Fruit fly (Drosophila melanogaster): ENCODE measurements around the gene CheB93b.

Gene CheB93b

dm6 chr3R:21376859-21377607 is 31.9 kb upstream of the CheB93b start (continued):
- TF ChIP-seq svp (GFP tag), result peak; percentile 67
- TF ChIP-seq CG16779 (tag; optimal IDR thresholded peaks at IDR 0.05), result peak; percentile 6
- peak; percentile 17 for TF ChIP-seq CG3919 (GFP tag; optimal IDR thresholded peaks at IDR 0.05)
- TF ChIP-seq CG8632 (GFP tag; optimal IDR thresholded peaks at IDR 0.05), result no peak
- peak; percentile 42 for TF ChIP-seq dsx (GFP tag; optimal IDR thresholded peaks at IDR 0.05; ENCODE audit: poor library complexity, severe bottlenecking)
- no peak for TF ChIP-seq spab (GFP tag; optimal IDR thresholded peaks at IDR 0.05)
- TF ChIP-seq CG8119 (GFP tag; IDR thresholded peaks at IDR 0.05), result no peak
- TF ChIP-seq CG6163 (GFP tag; IDR thresholded peaks at IDR 0.05), result 0 out of 3 replicates have a peak, but pooled peaks have one; percentile 30
- TF ChIP-seq fkh (GFP tag; optimal IDR thresholded peaks at IDR 0.05), result no peak
- TF ChIP-seq fd85E (GFP tag; optimal IDR thresholded peaks at IDR 0.05), result no peak
- no peak for TF ChIP-seq CG32006 (GFP tag; optimal IDR thresholded peaks at IDR 0.05)
- TF ChIP-seq Smox (GFP tag; optimal IDR thresholded peaks at IDR 0.05), result no peak
- peak; percentile 29 for TF ChIP-seq esn (GFP tag; optimal IDR thresholded peaks at IDR 0.05)
- no peak for TF ChIP-seq CG11294 (GFP tag; IDR thresholded peaks at IDR 0.05)
- peak; percentile 23 for TF ChIP-seq CG9139 (GFP tag; optimal IDR thresholded peaks at IDR 0.05)
- TF ChIP-seq Eip75B (GFP tag; optimal IDR thresholded peaks at IDR 0.05), result peak; percentile 5
- peak; percentile 40 for TF ChIP-seq Sox102F (GFP tag; optimal IDR thresholded peaks at IDR 0.05)
- no peak for TF ChIP-seq eg (GFP tag; IDR thresholded peaks at IDR 0.05)
- TF ChIP-seq CG15336 (GFP tag; IDR thresholded peaks at IDR 0.05), result no peak
- no peak for TF ChIP-seq CG3032 (tag; optimal IDR thresholded peaks at IDR 0.05)
- no peak for TF ChIP-seq Lpt (GFP tag; optimal IDR thresholded peaks at IDR 0.05)
- TF ChIP-seq CG11762 (GFP tag; optimal IDR thresholded peaks at IDR 0.05; ENCODE audit: insufficient read depth), result no peak
- TF ChIP-seq net (GFP tag; optimal IDR thresholded peaks at IDR 0.05), result no peak
- TF ChIP-seq dac (GFP tag; optimal IDR thresholded peaks at IDR 0.05), result no peak

DNA sequence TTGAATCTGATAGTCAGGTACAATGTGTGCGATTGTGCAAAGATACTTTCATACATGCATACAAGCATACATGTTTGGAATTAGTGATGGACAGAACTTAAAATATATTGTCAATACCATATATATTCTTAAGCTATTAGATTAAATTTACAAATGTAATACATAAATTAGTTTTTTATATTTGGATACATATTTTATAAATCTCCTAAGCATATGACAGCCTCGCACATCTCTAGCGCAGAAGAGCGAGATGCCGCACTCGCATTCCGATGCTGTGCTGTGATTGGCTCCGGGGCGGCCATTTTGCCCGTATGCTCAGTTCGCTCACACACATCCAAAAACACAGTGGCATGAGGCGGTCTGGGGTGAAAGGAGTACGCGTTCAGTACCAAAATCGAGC is 30.3 kb upstream of the CheB93b start, which contains the start of gene tin:
Gene tin, plus strand, starts transcription at position 383 of the 400 bp plus-strand sequence.
- peak; percentile 86 for TF ChIP-seq Eip75B (GFP tag; optimal IDR thresholded peaks at IDR 0.05)
- TF ChIP-seq CG31627 (GFP tag; optimal IDR thresholded peaks at IDR 0.05), result peak; percentile 74
- peak; percentile 94 for TF ChIP-seq CG10631 (GFP tag; optimal IDR thresholded peaks at IDR 0.05)
- peak; percentile 95 for TF ChIP-seq acj6 (GFP tag; optimal IDR thresholded peaks at IDR 0.05)
- peak; percentile 94 for TF ChIP-seq CG34406 (GFP tag; optimal IDR thresholded peaks at IDR 0.05)
- TF ChIP-seq CG7368 (GFP tag; optimal IDR thresholded peaks at IDR 0.05), result peak; percentile 88
- TF ChIP-seq Ets96B (tag; optimal IDR thresholded peaks at IDR 0.05), result peak; percentile 95
- TF ChIP-seq Hr4 (GFP tag; optimal IDR thresholded peaks at IDR 0.05), result peak; percentile 82
- peak; percentile 97 for TF ChIP-seq CG8119 (GFP tag; IDR thresholded peaks at IDR 0.05)
- TF ChIP-seq CG15336 (GFP tag; IDR thresholded peaks at IDR 0.05), result peak; percentile 97
- TF ChIP-seq CG16779 (tag; optimal IDR thresholded peaks at IDR 0.05), result peak; percentile 85
- peak; percentile 92 for TF ChIP-seq OdsH (GFP tag; optimal IDR thresholded peaks at IDR 0.05)
- peak; percentile 87 for TF ChIP-seq pdm3 (GFP tag; optimal IDR thresholded peaks at IDR 0.05)
- peak; percentile 95 for TF ChIP-seq CG3919 (GFP tag; optimal IDR thresholded peaks at IDR 0.05)
- no peak for TF ChIP-seq Hr38 (GFP tag; optimal IDR thresholded peaks at IDR 0.05)
- peak; percentile 92 for TF ChIP-seq topi (GFP tag; optimal IDR thresholded peaks at IDR 0.05)
- TF ChIP-seq salr (GFP tag; optimal IDR thresholded peaks at IDR 0.05), result peak; percentile 80 to 86
- TF ChIP-seq Eip78C (GFP tag), result peak; percentile 98
- peak; percentile 89 to 91 for TF ChIP-seq ss (GFP tag; optimal IDR thresholded peaks at IDR 0.05)
- TF ChIP-seq CG8319 (GFP tag; optimal IDR thresholded peaks at IDR 0.05), result peak; percentile 84
- TF ChIP-seq spab (GFP tag; optimal IDR thresholded peaks at IDR 0.05), result peak; percentile 91
- peak; percentile 98 for TF ChIP-seq eg (GFP tag; IDR thresholded peaks at IDR 0.05)
- peak; percentile 92 for TF ChIP-seq Sox102F (GFP tag; optimal IDR thresholded peaks at IDR 0.05)
- TF ChIP-seq CG3032 (tag; optimal IDR thresholded peaks at IDR 0.05), result peak; percentile 96
- TF ChIP-seq CG32006 (GFP tag; optimal IDR thresholded peaks at IDR 0.05), result peak; percentile 91
- TF ChIP-seq achi (GFP tag; optimal IDR thresholded peaks at IDR 0.05), result peak; percentile 92
- peak; percentile 53 for TF ChIP-seq fkh (GFP tag; optimal IDR thresholded peaks at IDR 0.05)
- peak; percentile 92 for TF ChIP-seq CG10669 (GFP tag; optimal IDR thresholded peaks at IDR 0.05)
- peak; percentile 72 for TF ChIP-seq Sox15 (GFP tag; optimal IDR thresholded peaks at IDR 0.05)
- TF ChIP-seq dac (GFP tag; optimal IDR thresholded peaks at IDR 0.05), result peak; percentile 80
- peak; percentile 88 for TF ChIP-seq Lpt (GFP tag; optimal IDR thresholded peaks at IDR 0.05)
- peak; percentile 91 for TF ChIP-seq vri (GFP tag; optimal IDR thresholded peaks at IDR 0.05)
- TF ChIP-seq CG9139 (GFP tag; optimal IDR thresholded peaks at IDR 0.05), result peak; percentile 86
- peak; percentile 98 for TF ChIP-seq CG6163 (GFP tag; IDR thresholded peaks at IDR 0.05)
- TF ChIP-seq svp (GFP tag), result peak; percentile 97
- TF ChIP-seq Smox (GFP tag; optimal IDR thresholded peaks at IDR 0.05), result peak; percentile 91
- peak; percentile 92 for TF ChIP-seq Gug (GFP tag; IDR thresholded peaks at IDR 0.05)
- TF ChIP-seq CG6276 (GFP tag; optimal IDR thresholded peaks at IDR 0.05), result peak; percentile 92
- peak; percentile 74 for TF ChIP-seq CG4318 (GFP tag; optimal IDR thresholded peaks at IDR 0.05)

Data from whole organism, prepupa.